Worm (Caenorhabditis elegans) whole organism, L3 larva: Measurements from ENCODE around the gene T01D1.7.

Source experiments
- elt-1 ChIP-seq: fragments of 150-350 bp; optimal IDR thresholded peaks from 2 replicates; lab custom pipeline; 2014; ENCODE audit warnings: missing biosample characterization, missing genetic modification characterization
- jun-1 ChIP-seq: fragments of 150-350 bp; optimal IDR thresholded peaks from 2 replicates; lab custom pipeline; 2014; ENCODE audit warnings: missing biosample characterization, missing genetic modification reagents, missing genetic modification characterization
- nhr-28 ChIP-seq: fragments of 150-350 bp; optimal IDR thresholded peaks from 2 replicates; lab custom pipeline; 2014; ENCODE audit warnings: missing biosample characterization, missing genetic modification characterization

DNA sequence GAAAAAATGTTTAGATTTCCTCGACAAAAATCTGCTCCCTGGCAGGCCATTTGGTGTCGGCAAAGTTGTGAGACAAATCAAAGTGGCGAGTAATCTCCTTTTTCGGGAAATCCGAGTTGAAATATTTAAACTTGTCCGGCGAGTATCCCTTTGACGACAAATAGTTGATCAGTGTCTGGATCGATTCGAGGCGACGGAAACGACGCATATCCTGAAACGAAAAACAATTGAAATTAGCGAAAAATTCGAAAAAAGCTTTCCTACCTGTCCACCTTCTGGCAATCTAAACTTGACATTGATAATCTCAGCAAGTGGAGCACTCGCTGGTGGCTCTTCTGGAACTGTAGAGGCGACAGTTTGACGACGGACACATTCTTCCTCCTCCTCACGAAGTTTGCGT, 43.7 kb upstream of the T01D1.7 start:
- TF ChIP-seq jun-1 (no peak), elt-1 (tag; lab: Kevin White, UChicago) (no peak), nhr-28 (tag; lab: Kevin White, UChicago) (no peak)
